Worm (Caenorhabditis elegans) whole organism, L4/young adult: ENCODE results near the gene Y62F5A.12.
A peak's percentile ranks its signal among the peaks of the same experiment; 100 is the strongest.
"Not testable (repeated sequence)": the region's sequence is repeated elsewhere in the genome, so short reads cannot be mapped to it uniquely, and the experiment has no call there.

ENCODE experiments used
- W03F9.2 ChIP-seq: fragments of 150-350 bp; optimal IDR thresholded peaks from 2 replicates; lab custom pipeline; 2014; ENCODE audit warnings: missing biosample characterization, missing genetic modification characterization
- dao-5 ChIP-seq: sonication (generic microtip); optimal IDR thresholded peaks from 2 replicates; lab custom pipeline; 2016; ENCODE audit warnings: missing genotype, missing genetic modification characterization, moderate library complexity, missing compliant biosample characterization
- him-1 ChIP-seq: sonication (generic microtip); optimal IDR thresholded peaks from 2 replicates; lab custom pipeline; 2016; ENCODE audit warnings: missing genotype, missing genetic modification reagents, missing genetic modification characterization, missing compliant biosample characterization

Gene Y62F5A.12

DNA sequence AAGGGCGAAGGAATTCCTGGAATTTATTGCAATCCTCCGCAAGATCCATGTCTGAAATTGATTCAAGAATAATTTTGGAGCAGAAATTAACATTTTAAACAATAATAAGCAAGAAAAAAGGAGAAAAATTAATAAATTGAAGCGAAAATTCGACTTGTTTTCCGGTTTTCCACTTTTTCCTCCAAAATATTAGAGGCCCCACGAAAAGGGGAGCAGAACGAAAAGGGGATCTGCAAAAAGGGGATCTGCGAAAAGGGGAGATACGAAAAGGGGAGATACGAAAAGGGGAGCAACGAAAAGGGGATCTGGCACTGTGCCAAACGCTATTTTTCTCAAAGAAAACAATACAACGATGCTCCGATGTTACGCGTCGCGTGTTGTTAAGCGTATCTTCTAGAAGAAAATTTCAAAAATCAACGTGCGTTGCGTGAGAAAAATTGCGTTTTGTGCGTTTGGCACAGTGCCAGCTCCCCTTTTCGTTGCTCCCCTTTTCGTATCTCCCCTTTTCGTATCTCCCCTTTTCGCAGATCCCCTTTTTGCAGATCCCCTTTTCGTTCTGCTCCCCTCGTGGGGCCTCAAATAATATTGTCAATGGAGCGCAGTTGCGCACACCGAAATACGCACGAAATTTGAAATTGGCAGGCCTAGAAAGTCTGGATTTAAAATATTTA lies at the start of gene Y62F5A.12:
Y62F5A.12 (minus strand) TSS at position 51 of the 671 bp plus-strand sequence.
- peak; percentile 62 for TF ChIP-seq him-1
- peak; percentile 57 for TF ChIP-seq W03F9.2

DNA sequence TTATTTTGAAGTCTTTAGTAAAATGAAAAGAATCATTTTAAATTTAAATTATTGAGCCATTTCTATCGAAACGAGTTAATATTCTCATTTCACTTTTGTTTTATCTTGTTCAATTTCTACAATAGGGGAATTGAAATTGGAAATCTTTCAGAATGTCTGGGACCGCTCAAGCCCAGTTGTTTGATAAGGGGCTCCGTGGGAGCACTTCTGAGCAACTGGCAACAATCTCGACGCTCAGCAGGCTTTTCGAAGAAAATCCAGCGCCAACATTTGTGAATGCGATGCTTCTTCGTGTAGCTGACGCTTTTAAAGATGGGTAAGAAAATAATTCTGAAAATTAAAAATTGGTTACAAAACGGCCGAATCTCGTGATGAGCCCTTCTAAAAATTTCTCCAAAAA lies 48.4 kb upstream of the Y62F5A.12 start, which contains the start of gene ints-7:
ints-7 (plus strand) TSS at position 152 of the 400 bp plus-strand sequence.
- TF ChIP-seq dao-5 (tag; lab: Kevin White, UChicago) (no peak), him-1 (no peak), W03F9.2 (no peak)

DNA sequence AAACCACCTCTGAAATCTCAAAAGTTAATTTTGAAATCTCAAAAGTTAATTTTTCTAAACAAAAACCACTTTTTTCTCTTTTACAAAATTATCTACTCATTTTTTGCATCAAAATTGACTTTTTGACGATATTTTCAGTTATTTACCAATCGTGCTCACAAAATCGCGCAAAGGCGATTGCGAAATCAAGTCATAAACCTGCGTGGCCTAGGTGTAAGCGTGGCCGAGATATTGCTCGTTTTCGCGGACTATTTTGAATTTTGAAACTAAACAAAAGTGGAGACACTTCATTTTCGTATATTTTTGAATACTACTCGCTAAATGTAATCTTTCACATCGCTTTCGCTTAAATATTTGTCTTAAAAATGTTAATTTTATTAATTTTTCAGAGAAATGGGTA lies 44.0 kb upstream of the Y62F5A.12 start, which contains the start of gene smc-6:
smc-6 (plus strand) TSS at position 390 of the 400 bp plus-strand sequence.
- TF ChIP-seq W03F9.2 (no peak), him-1 (no peak), dao-5 (tag; lab: Kevin White, UChicago) (no peak)

DNA sequence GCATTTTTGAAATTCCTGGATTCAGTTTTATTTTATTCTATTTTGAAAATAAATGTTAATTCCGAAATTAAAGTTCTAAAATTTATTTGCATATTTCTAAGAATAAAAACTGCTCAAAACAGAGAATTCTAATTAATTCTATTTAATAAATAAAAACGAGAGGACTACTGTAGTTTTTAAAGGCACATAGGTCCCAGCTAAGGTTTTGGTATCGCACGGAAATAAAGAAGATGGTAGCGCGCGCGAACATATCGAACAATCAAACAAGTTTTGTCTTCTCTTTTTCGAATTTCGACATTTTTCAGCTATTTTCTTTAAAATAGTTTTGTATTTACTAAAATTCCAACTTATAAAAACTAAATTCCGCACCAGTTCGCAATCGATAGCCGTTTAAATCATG lies 43.6 kb upstream of the Y62F5A.12 start:
- TF ChIP-seq him-1 (no peak), W03F9.2 (no peak), dao-5 (tag; lab: Kevin White, UChicago) (no peak)

DNA sequence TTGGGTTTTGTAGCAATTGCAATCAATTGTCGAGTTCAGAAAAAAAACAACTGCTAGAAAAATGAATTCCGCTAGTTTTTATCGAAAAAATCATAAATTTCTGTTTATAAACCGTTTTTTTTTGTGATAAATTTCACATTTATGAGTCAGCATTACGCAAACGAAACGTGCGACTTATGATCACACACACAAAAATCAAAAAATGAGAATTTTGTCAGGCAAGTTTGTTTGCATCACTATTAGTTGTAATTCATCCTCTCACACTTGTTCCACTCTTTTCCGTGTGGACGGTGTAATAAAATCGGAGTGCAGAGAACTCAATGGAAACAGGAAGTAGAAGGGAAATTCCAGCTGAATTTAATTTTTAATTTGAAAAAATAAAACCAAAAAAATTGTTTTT lies 43.1 kb upstream of the Y62F5A.12 start, which contains the start of gene pcs-1:
pcs-1 (minus strand) TSS at position 344 of the 400 bp plus-strand sequence.
- no peak for TF ChIP-seq W03F9.2
- TF ChIP-seq dao-5 (tag; lab: Kevin White, UChicago) = no peak
- TF ChIP-seq him-1 = no peak

DNA sequence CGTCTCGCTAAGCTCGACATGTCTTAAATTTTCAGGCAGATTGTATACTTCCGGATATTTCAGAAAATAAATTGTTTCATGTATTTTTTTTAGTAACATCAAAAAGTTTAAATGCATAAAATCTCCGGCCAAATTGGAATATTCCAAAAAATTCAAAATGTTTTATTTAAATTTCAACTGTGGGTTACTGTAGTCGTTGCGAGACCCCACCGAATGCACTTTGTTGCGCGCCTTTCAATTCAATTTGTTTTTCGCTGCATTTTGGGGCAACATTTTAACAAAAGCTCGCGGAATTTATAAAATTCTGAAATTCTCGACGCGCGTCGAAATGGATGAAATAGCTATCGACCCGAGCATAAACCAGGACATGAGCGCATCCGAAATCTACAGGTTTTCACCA lies 38.7 kb upstream of the Y62F5A.12 start, which contains the start of gene F54D5.2:
F54D5.2 (plus strand) TSS at position 237 of the 400 bp plus-strand sequence.
- TF ChIP-seq dao-5 (tag; lab: Kevin White, UChicago) = no peak
- no peak for TF ChIP-seq W03F9.2
- no peak for TF ChIP-seq him-1

DNA sequence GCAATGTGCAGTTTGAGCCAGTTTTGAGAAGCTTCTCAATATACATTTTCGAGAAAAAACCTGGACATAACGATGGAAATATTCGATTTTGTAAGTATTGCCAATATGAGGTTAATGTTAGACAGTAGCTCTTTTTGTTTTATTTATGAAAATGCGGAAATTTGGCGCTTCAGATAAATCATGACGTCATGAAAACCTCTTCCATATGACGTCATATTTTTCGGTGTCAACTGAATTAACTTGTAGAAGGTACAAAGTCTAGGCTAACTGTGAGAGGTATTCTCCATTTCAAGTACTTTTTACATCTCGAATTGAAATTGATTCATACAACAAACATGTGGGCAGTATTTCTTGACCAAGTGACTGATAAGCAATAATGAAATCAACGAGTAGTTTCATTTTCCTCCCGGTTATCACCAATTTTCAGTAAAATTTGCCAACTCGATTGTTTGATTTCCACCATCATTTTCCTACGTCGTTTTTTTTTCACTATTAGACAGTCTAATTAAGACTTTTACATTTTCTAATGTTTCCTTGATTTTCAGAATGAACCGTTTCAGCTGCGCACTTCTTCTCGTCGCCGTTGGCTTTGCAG lies 37.1 kb upstream of the Y62F5A.12 start, which contains the start of gene F54D5.3:
F54D5.3 (plus strand) TSS at position 546 of the 595 bp plus-strand sequence.
- TF ChIP-seq W03F9.2 (no peak), him-1 (no peak), dao-5 (tag; lab: Kevin White, UChicago) (no peak)

DNA sequence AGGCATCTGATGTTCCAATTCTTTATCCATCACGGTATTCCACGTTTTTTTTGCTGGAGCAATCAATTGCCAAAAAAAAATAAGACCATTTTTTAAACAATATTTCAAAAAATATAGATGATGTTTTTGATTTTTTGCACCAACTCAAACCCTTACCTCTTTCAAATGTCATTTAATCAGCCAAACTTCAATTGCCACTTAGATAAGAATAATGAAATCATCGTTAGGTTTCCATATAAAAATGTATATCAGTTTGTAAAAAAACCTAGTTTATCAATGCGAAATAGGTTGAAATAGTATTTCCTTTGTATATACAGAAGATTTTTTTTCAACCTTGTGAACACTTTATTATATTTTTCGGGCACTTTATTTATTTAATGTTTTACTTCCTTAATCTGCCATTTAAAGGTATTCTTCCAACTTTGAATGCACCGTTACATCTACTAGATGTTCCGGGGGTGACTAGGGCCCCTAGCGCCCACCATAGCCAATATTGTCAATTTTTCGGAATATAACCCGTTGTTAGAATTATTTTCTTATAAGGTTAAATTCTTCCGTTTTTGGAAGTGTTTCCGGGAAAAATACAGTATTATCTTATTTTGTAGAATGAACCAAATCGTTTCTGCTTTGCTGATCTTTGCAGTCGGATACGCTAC lies 35.1 kb upstream of the Y62F5A.12 start, which contains the start of the genes F54D5.23 and F54D5.4:
F54D5.23 (minus strand) TSS at position 75 of the 656 bp plus-strand sequence.
F54D5.4 (plus strand) TSS at position 606 of the 656 bp plus-strand sequence.
- TF ChIP-seq dao-5 (tag; lab: Kevin White, UChicago) (no peak), W03F9.2 (no peak), him-1 (no peak)

DNA sequence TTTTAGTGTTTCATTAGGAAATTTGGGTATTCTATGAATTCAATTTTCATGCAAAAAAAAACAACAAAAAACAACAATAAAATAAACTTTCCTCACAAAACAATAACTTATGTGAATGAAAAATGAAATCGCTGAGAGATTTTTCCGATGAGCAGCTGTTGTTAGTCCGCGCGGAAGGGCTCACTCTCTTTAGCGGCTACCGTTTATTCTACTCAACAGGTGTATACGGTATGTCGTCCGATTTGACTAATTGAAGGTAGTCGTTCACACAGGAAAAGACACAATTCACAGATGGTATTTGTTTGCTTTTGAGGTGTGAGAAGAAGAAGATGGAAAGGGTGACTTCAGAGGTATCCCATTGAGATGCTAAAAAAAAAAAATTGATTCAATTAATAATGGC lies 34.4 kb upstream of the Y62F5A.12 start:
- no peak for TF ChIP-seq W03F9.2
- no peak for TF ChIP-seq him-1

DNA sequence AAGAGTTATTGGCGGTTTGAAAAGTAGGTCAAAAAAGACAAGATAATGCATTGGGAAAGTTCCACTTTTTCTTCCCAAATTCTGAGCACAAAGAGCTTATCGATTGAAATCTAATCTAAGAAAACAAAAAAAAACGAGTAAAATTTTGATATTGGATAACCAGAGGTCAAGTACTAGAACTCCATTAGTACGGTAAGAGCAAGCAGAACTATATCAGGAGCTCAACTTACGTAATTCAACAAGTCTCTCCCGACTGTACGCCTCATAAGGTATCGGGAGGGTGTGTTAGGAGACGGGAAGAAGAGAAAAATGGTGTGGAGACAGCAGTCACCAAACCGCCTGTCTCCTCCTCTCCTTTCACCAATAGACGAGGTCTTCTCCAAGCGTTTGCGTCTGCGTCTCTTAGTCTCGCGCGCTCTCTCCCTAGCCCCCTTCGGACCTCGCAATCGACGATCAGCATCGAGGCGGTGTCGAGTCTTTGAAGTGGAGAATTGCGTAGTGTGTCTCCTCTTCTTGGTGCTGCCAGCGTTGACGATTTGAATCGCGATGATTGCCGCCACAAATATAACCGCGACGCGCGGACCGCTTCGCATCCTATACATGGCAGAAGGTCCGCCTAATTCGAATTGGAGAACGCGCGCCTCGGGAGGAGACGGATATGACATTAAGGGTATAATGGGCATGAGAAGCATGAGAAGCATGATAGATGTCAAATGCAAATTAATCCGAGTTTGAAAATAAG lies 32.9 kb upstream of the Y62F5A.12 start, which contains the start of gene F54D5.5:
F54D5.5 (minus strand) TSS at position 51 of the 742 bp plus-strand sequence.
- TF ChIP-seq W03F9.2 (no peak), dao-5 (tag; lab: Kevin White, UChicago) (no peak), him-1 (no peak)

DNA sequence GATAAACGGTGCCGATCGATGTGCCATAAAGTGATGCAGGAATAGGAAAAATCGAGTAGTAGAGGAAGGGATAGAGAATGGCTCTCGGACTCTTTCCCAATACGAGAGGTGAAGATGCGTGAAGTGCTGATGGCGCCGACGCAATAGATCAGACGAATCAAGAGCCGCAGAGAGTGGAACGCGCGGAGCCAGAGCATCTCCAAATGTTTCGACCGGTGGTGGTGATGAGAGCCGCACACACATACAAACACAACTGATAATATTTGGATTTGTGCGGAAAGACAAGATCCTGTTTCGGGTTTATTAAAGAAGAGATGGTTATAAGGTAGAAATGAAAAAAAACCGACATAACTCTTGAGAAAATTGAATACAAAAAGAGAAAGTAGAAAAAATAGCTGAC lies 29.8 kb upstream of the Y62F5A.12 start, which contains the start of gene F54D5.15:
F54D5.15 (minus strand) TSS at position 101 of the 400 bp plus-strand sequence.
- no peak for TF ChIP-seq W03F9.2
- no peak for TF ChIP-seq him-1
- TF ChIP-seq dao-5 (tag; lab: Kevin White, UChicago) = no peak

DNA sequence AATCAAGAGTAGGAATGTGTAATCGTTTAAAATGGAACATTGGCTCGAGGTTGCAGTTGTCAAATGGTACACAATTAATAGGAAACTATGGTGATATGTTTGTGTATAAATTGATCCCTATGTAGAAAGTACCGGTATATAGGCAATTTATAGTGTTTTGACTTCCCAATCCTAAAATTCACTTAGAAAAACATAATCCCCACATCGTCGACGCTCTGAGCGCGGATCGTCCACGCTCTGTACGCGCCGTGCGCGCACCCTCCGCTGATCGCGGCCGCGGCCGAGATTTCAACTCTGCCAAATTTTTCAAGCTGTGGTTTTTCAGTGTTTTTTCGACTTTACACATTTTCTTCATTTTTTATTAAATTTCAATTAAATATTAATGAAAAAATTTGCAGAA lies 22.1 kb upstream of the Y62F5A.12 start, which contains the start of gene F54D5.17:
F54D5.17 (plus strand) TSS at position 301 of the 400 bp plus-strand sequence.
- TF ChIP-seq dao-5 (tag; lab: Kevin White, UChicago) (no peak), him-1 (no peak), W03F9.2 (no peak)

DNA sequence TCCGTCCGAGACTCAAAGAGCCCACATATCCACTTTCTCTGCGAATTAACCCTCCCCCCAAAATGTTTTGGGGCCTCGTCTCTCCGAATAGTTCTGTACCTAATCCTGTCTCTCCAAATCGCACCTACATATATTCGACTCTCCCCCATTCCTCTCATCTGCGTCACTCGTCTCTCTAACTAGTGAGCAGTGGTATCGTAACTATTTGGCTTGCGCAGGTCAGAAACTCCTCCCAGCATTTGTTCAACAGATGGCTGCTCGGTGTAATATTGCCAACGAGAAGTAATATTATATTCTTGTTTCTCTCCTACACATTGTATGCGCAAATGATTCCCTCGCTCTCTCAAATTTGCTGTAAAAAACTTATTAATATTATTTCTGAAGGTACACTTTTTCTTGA lies 21.4 kb upstream of the Y62F5A.12 start, which contains the start of gene F54D5.24:
F54D5.24 (plus strand) TSS at position 316 of the 400 bp plus-strand sequence.
- TF ChIP-seq W03F9.2 (no peak), dao-5 (tag; lab: Kevin White, UChicago) (no peak), him-1 (no peak)

DNA sequence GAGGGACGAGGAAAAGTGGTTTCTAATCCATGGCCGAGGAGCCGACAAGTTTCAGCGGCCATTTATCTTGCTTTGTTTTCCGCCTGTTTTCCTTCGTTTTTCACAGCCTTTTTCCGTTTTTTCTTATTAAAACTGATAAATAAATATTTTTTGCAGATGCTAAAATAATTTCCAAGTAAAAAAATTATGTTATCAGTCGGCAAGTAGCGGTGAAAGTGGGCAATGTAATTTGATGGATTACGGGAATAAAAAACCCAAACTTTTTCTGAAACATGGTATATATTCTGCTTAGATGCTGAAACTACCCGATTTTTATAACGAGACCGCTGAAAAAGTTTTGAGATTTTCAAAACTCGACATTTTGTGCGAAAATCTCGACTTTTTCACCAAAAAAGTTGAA lies 17.7 kb upstream of the Y62F5A.12 start, which contains the start of gene dhgd-1:
dhgd-1 (minus strand) TSS at position 101 of the 400 bp plus-strand sequence.
- not testable (repeated sequence) for TF ChIP-seq him-1; W03F9.2; dao-5 (tag; lab: Kevin White, UChicago)
